Worm (Caenorhabditis elegans): ENCODE data around the gene CC8.3.
A peak's percentile ranks its signal among the peaks of the same experiment; 100 is the strongest.

CC8.3 gene

ce11 chrIV:3668603-3669002, 26.5 kb upstream of the CC8.3 start, which contains the start of gene fmil-1:
fmil-1 (minus strand) TSS chrIV:3668703.
- TF ChIP-seq cnd-1 (tag; optimal IDR thresholded peaks at IDR 0.05) (no peak), snpc-4 (tag; optimal IDR thresholded peaks at IDR 0.05) (no peak)

ce11 chrIV:3667796-3668195, 25.7 kb upstream of the CC8.3 start:
- TF ChIP-seq unc-39 (tag; optimal IDR thresholded peaks at IDR 0.05), result no peak
- no peak for TF ChIP-seq snpc-4 (tag; optimal IDR thresholded peaks at IDR 0.05)
- peak; percentile 86 for TF ChIP-seq ces-1 (GFP tag; optimal IDR thresholded peaks at IDR 0.05)

DNA sequence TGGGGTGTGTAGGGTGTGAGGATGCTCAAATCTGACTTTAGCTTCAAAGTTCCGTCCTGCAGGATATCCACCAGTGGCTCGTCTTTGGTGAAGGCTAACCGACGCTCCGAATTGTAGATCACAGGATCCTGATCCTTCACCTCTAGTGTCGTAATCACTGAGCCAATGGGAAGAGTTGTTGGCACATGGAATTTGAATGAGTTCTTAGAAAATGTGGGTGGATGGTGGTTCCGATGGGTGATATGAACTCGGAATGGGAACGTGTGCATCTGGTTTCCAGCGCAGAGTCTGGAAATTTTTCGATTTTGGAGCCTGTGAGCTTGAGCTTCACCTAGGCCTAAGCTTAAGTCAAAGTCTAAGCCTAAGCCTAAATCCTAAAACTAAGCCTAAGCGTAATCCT, 24.5 kb upstream of the CC8.3 start:
- no peak for TF ChIP-seq flh-1 (GFP tag; optimal IDR thresholded peaks at IDR 0.05)
- no peak for TF ChIP-seq nhr-237 (tag; optimal IDR thresholded peaks at IDR 0.05)
- no peak for TF ChIP-seq unc-120 (tag; optimal IDR thresholded peaks at IDR 0.05; ENCODE audit: poor library complexity, severe bottlenecking)
- no peak for TF ChIP-seq tbx-8 (GFP tag; optimal IDR thresholded peaks at IDR 0.05)
- TF ChIP-seq zip-8 (tag; optimal IDR thresholded peaks at IDR 0.05), result no peak
- no peak for TF ChIP-seq nhr-28 (tag; optimal IDR thresholded peaks at IDR 0.05)
- TF ChIP-seq sem-2 (GFP tag; optimal IDR thresholded peaks at IDR 0.05), result no peak
- TF ChIP-seq lsy-2 (tag; optimal IDR thresholded peaks at IDR 0.05), result no peak
- no peak for TF ChIP-seq mep-1 (tag; optimal IDR thresholded peaks at IDR 0.05)
- no peak for TF ChIP-seq elt-1 (tag; optimal IDR thresholded peaks at IDR 0.05; ENCODE audit: borderline replicate concordance, insufficient read depth)
- TF ChIP-seq hlh-1 (tag; optimal IDR thresholded peaks at IDR 0.05), result no peak
- no peak for TF ChIP-seq nhr-2 (tag; optimal IDR thresholded peaks at IDR 0.05)
- no peak for TF ChIP-seq elt-3 (tag; optimal IDR thresholded peaks at IDR 0.05)

- TF ChIP-seq cnd-1 (tag; optimal IDR thresholded peaks at IDR 0.05) (peak; percentile 26), nhr-76 (tag; optimal IDR thresholded peaks at IDR 0.05) (no peak)
Measured at ce11 chrIV:3665089-3665488, 23.0 kb upstream of the CC8.3 start.

DNA sequence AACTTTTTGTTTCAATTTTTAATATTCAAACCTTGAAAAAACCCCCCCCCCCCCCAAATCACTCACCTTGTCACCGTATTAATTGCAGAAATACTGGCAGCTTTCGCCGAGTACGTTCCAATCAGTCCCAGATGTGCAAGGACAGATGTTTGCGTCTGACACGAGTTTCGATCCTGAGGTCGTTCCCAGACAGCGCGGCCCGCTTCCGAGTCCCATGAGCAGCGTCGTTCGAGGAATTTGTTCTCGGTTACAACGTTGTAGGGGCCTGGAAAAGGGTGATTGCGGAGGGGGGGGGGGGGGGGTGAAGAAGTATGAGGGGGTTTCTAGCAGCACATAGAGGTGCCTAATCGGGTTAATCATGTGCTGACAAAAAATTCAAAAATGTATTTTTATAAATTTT, 20.8 kb upstream of the CC8.3 start:
- no peak for TF ChIP-seq elt-3 (tag; optimal IDR thresholded peaks at IDR 0.05)
- TF ChIP-seq bed-3 (GFP tag; optimal IDR thresholded peaks at IDR 0.05), result no peak
- no peak for TF ChIP-seq ham-2 (GFP tag; optimal IDR thresholded peaks at IDR 0.05)

DNA sequence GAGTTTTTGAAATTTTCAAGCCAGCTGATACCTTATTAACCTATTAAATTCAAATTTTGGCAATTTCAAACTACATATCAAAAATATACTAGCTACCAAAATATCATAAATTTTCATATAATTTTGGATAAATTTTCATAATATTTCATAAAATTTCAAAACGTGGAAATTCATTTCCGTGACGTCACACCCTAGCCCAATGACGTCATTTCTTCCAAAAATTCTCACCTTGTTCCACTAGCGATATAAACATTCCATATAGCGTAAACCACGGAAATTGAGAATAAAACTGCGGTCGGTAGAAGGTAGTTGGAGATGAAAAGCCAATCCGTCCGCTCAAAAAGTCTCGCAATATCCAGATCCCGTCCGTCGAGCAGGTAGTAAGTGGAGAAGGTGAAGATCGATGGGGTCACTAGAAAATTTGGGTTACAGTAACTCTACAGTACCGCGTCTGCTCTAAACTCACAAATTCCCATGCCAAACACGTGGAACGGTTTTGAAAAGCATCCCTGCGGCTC, 19.1 kb upstream of the CC8.3 start:
- peak; percentile 94 for TF ChIP-seq zip-8 (tag; optimal IDR thresholded peaks at IDR 0.05)
- TF ChIP-seq ceh-43 (GFP tag; optimal IDR thresholded peaks at IDR 0.05), result no peak
- TF ChIP-seq sptf-1 (tag; optimal IDR thresholded peaks at IDR 0.05), result no peak
- no peak for TF ChIP-seq ztf-11 (tag; optimal IDR thresholded peaks at IDR 0.05)
- no peak for TF ChIP-seq flh-1 (GFP tag; optimal IDR thresholded peaks at IDR 0.05)
- TF ChIP-seq unc-39 (tag; optimal IDR thresholded peaks at IDR 0.05), result no peak
- TF ChIP-seq blmp-1 (tag; optimal IDR thresholded peaks at IDR 0.05), result no peak

DNA sequence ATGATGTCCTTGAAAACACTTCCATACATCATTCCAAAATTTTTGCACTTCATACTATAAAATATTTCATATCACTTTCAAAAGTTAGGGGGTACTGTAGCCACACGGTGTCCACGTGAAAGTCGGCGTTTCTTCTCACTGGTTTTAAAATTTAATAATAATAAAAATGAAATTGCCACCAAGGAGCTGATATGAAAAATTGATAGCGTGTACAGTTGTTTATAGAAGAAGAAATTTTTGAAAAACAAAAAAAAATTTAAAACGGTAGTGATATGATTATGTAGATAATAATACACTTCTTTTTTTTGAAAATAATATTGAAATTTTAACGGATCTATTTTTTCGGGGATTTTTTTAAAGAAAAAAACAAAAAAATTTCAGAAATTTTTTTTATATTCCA, 17.9 kb upstream of the CC8.3 start:
- TF ChIP-seq elt-3 (tag; optimal IDR thresholded peaks at IDR 0.05) (no peak), blmp-1 (tag; optimal IDR thresholded peaks at IDR 0.05) (no peak), mls-2 (tag; optimal IDR thresholded peaks at IDR 0.05) (no peak), nhr-28 (tag; optimal IDR thresholded peaks at IDR 0.05) (no peak)

ce11 chrIV:3655896-3656295, 13.8 kb upstream of the CC8.3 start:
- TF ChIP-seq mls-2 (tag; optimal IDR thresholded peaks at IDR 0.05) (no peak), hlh-1 (tag; optimal IDR thresholded peaks at IDR 0.05) (peak; percentile 73), unc-62 (GFP tag; optimal IDR thresholded peaks at IDR 0.05) (peak; percentile 45), nhr-28 (tag; optimal IDR thresholded peaks at IDR 0.05) (no peak), bed-3 (GFP tag; optimal IDR thresholded peaks at IDR 0.05) (no peak)

Measured in whole organism, mixed stage, embryonic.